Fruit fly (Drosophila melanogaster): ENCODE results near the gene CG33796.

- TF ChIP-seq lola (GFP tag; optimal IDR thresholded peaks at IDR 0.05) (no peak), rgr (GFP tag; optimal IDR thresholded peaks at IDR 0.05) (no peak), Hr78 (GFP tag; optimal IDR thresholded peaks at IDR 0.05) (no peak), Dfd (GFP tag; optimal IDR thresholded peaks at IDR 0.05) (no peak), sv (GFP tag; optimal IDR thresholded peaks at IDR 0.05) (no peak), Sp1 (GFP tag; optimal IDR thresholded peaks at IDR 0.05) (no peak), usp (GFP tag; optimal IDR thresholded peaks at IDR 0.05) (no peak), Abd-B (GFP tag; optimal IDR thresholded peaks at IDR 0.05) (no peak)
These were observed 27.6 kb upstream of the CG33796 start, which contains the start of gene CG33687 for dm6 chr3L:16197450-16197918.
